Worm (Caenorhabditis elegans) whole organism, L2 larva: ENCODE data around the gene C36E8.6.

Experiments
- C34F6.9 ChIP-seq: fragments of 150-350 bp; optimal IDR thresholded peaks from 2 replicates; lab custom pipeline; 2014; ENCODE audit warnings: missing biosample characterization, missing genetic modification characterization
- F13H6.1 ChIP-seq: sonication (generic microtip); optimal IDR thresholded peaks from 2 replicates; lab custom pipeline; 2016; ENCODE audit warnings: missing genetic modification characterization, missing compliant biosample characterization
- Y55F3AM.14 ChIP-seq: fragments of 200-800 bp; sonication (Bioruptor generic); optimal IDR thresholded peaks from 2 replicates; lab custom pipeline; 2018; ENCODE audit warnings: mild to moderate bottlenecking, missing genetic modification characterization, missing compliant biosample characterization
- alr-1 ChIP-seq: fragments of 150-350 bp; optimal IDR thresholded peaks from 2 replicates; lab custom pipeline; 2014; ENCODE audit warnings: missing biosample characterization, missing genetic modification characterization
- aly-2 ChIP-seq: fragments of 150-350 bp; optimal IDR thresholded peaks from 2 replicates; lab custom pipeline; 2014; ENCODE audit warnings: missing biosample characterization, missing genetic modification characterization
- ama-1 ChIP-seq: fragments of 150-350 bp; optimal IDR thresholded peaks from 2 replicates; lab custom pipeline; 2018; ENCODE audit warnings: inconsistent platforms
- blmp-1 ChIP-seq: sonication (generic microtip); optimal IDR thresholded peaks from 2 replicates; lab custom pipeline; 2017; ENCODE audit warnings: missing genetic modification characterization, mild to moderate bottlenecking, missing compliant biosample characterization, antibody characterized with exemption, moderate library complexity; ENCODE audit not compliant: insufficient read depth
- ceh-16 ChIP-seq: fragments of 150-350 bp; optimal IDR thresholded peaks from 2 replicates; lab custom pipeline; 2014; ENCODE audit warnings: missing biosample characterization, missing genetic modification characterization
- dmd-4 ChIP-seq: sonication (generic microtip); optimal IDR thresholded peaks from 2 replicates; lab custom pipeline; 2017; ENCODE audit warnings: missing biosample characterization, missing genetic modification characterization
- elt-3 ChIP-seq: sonication (generic microtip); optimal IDR thresholded peaks from 2 replicates; lab custom pipeline; 2017; ENCODE audit warnings: missing biosample characterization, missing genetic modification characterization
- fos-1 ChIP-seq: fragments of 150-350 bp; optimal IDR thresholded peaks from 2 replicates; lab custom pipeline; 2014; ENCODE audit warnings: missing biosample characterization, missing genetic modification characterization
- gmeb-1 ChIP-seq: fragments of 150-350 bp; optimal IDR thresholded peaks from 2 replicates; lab custom pipeline; 2014; ENCODE audit warnings: missing biosample characterization, missing genetic modification characterization
- lin-11 ChIP-seq: fragments of 150-350 bp; sonication (generic microtip); optimal IDR thresholded peaks from 2 replicates; lab custom pipeline; 2014; ENCODE audit warnings: missing biosample characterization, missing genetic modification characterization, inconsistent platforms, mixed read lengths
- lin-39 ChIP-seq: fragments of 150-350 bp; optimal IDR thresholded peaks from 2 replicates; lab custom pipeline; 2014; ENCODE audit warnings: missing biosample characterization, missing genetic modification reagents, missing genetic modification characterization
- lsy-2 ChIP-seq, 2 experiments: fragments of 150-350 bp in 1 of 2; sonication (generic microtip) in 1 of 2; optimal IDR thresholded peaks; 2 replicates each; lab custom pipeline; 2014 to 2017; ENCODE audit warnings: missing biosample characterization in 2 of 2, missing genetic modification characterization in 2 of 2
- mbf-1 ChIP-seq: sonication (generic microtip); optimal IDR thresholded peaks from 2 replicates; lab custom pipeline; 2017; ENCODE audit warnings: missing biosample characterization, missing genetic modification characterization
- nhr-10 ChIP-seq: sonication (generic microtip); optimal IDR thresholded peaks from 2 replicates; lab custom pipeline; 2017; ENCODE audit warnings: missing biosample characterization, missing genetic modification characterization
- nhr-11 ChIP-seq: fragments of 150-350 bp; optimal IDR thresholded peaks from 2 replicates; lab custom pipeline; 2014; ENCODE audit warnings: missing biosample characterization, missing genetic modification characterization
- nhr-12 ChIP-seq: fragments of 150-350 bp; optimal IDR thresholded peaks from 2 replicates; lab custom pipeline; 2014; ENCODE audit warnings: missing biosample characterization, missing genetic modification characterization
- nhr-129 ChIP-seq: fragments of 150-350 bp; optimal IDR thresholded peaks from 2 replicates; lab custom pipeline; 2014; ENCODE audit warnings: missing biosample characterization, missing genetic modification characterization
- nhr-21 ChIP-seq: fragments of 150-350 bp; optimal IDR thresholded peaks from 2 replicates; lab custom pipeline; 2014; ENCODE audit warnings: missing biosample characterization, missing genetic modification characterization
- nhr-23 ChIP-seq: fragments of 150-350 bp; optimal IDR thresholded peaks from 2 replicates; lab custom pipeline; 2014; ENCODE audit warnings: missing biosample characterization, missing genetic modification reagents, missing genetic modification characterization
- nhr-237 ChIP-seq: fragments of 150-350 bp; optimal IDR thresholded peaks from 2 replicates; lab custom pipeline; 2014; ENCODE audit warnings: missing biosample characterization, missing genetic modification characterization
- nhr-25 ChIP-seq: fragments of 150-350 bp; sonication (generic microtip); optimal IDR thresholded peaks from 3 replicates; lab custom pipeline; 2014; ENCODE audit warnings: missing biosample characterization, missing genetic modification characterization
- nhr-6 ChIP-seq: fragments of 150-350 bp; optimal IDR thresholded peaks from 2 replicates; lab custom pipeline; 2014; ENCODE audit warnings: missing biosample characterization, missing genetic modification characterization
- nhr-77 ChIP-seq: fragments of 150-350 bp; optimal IDR thresholded peaks from 2 replicates; lab custom pipeline; 2014; ENCODE audit warnings: missing biosample characterization, missing genetic modification characterization
- sma-3 ChIP-seq: sonication (generic microtip); optimal IDR thresholded peaks from 2 replicates; lab custom pipeline; 2016; ENCODE audit warnings: missing genetic modification reagents, missing genetic modification characterization, missing compliant biosample characterization
- sma-9 ChIP-seq, 2 experiments: fragments of 150-350 bp in 1 of 2; sonication (generic microtip) in 1 of 2; optimal IDR thresholded peaks; 2 replicates each; lab custom pipeline; 2014 to 2016; ENCODE audit warnings: missing genetic modification characterization in 2 of 2, mild to moderate bottlenecking in 1 of 2, missing biosample characterization in 1 of 2, missing compliant biosample characterization in 1 of 2, missing genetic modification reagents in 1 of 2, moderate library complexity in 1 of 2
- snpc-4 ChIP-seq: fragments of 150-350 bp; optimal IDR thresholded peaks from 2 replicates; lab custom pipeline; 2014; ENCODE audit warnings: missing biosample characterization, missing genetic modification characterization
- unc-39 ChIP-seq: fragments of 150-350 bp; optimal IDR thresholded peaks from 2 replicates; lab custom pipeline; 2014; ENCODE audit warnings: missing biosample characterization, missing genetic modification characterization
- unc-55 ChIP-seq: fragments of 150-350 bp; sonication (generic microtip); optimal IDR thresholded peaks from 3 replicates; lab custom pipeline; 2014; ENCODE audit warnings: missing biosample characterization, missing genetic modification reagents, missing genetic modification characterization
- unc-62 ChIP-seq: fragments of 150-350 bp; optimal IDR thresholded peaks from 2 replicates; lab custom pipeline; 2014; ENCODE audit warnings: missing biosample characterization, missing genetic modification reagents, missing genetic modification characterization
- zag-1 ChIP-seq: fragments of 150-350 bp; optimal IDR thresholded peaks from 2 replicates; lab custom pipeline; 2014; ENCODE audit warnings: missing biosample characterization, missing genetic modification characterization
- ztf-11 ChIP-seq: sonication (generic microtip); optimal IDR thresholded peaks from 2 replicates; lab custom pipeline; 2017; ENCODE audit warnings: missing biosample characterization, missing genetic modification characterization
- ztf-4 ChIP-seq: fragments of 150-350 bp; optimal IDR thresholded peaks from 2 replicates; lab custom pipeline; 2014; ENCODE audit warnings: missing biosample characterization, missing genetic modification characterization

Gene C36E8.6

ce11 chrIII:3957119-3957739 lies 30.6 kb upstream of the C36E8.6 start:
- TF ChIP-seq snpc-4 (tag; lab: Kevin White, UChicago) = peak; percentile 33
- no peak for TF ChIP-seq nhr-23
- TF ChIP-seq nhr-77 (tag; lab: Kevin White, UChicago) = no peak

- peak; percentile 22 for TF ChIP-seq ama-1 (lab: Kevin White, UChicago)
- TF ChIP-seq unc-55 (GFP tag; lab: Kevin White, UChicago) = no peak
Observed at ce11 chrIII:3957850-3958249, 30.0 kb upstream of the C36E8.6 start.

DNA sequence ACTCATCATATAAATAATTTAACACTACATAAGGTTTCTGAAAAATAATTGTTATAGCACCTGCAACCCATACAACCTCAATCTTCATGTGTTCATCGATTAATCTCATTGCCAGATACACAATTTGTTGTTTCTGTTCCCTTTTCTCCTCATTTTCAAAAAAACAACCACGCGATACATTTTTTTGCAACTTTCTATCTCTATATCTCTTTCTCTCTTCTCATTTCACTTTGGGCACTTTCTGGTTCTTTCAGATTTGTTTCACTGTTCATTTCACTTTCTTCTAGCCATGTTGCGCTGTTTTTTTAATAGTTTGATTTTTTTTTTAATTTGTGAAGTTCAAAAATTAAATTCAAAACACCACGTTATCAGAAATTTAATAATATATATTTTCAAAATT lies 28.7 kb upstream of the C36E8.6 start:
- TF ChIP-seq lin-39 (tag; lab: Kevin White, UChicago) (no peak), alr-1 (tag; lab: Kevin White, UChicago) (no peak), fos-1 (tag; lab: Kevin White, UChicago) (no peak), F13H6.1 (tag; lab: Kevin White, UChicago) (no peak), blmp-1 (tag; lab: Kevin White, UChicago) (peak; percentile 84)
- TF ChIP-seq, all 48 proteins: peak for 1

- TF ChIP-seq fos-1 (tag; lab: Kevin White, UChicago) (peak; percentile 46), sma-3 (GFP tag; lab: Kevin White, UChicago) (no peak), zag-1 (tag; lab: Kevin White, UChicago) (no peak), unc-39 (tag; lab: Kevin White, UChicago) (no peak)
Observed at ce11 chrIII:3959987-3960386, 27.9 kb upstream of the C36E8.6 start, which contains the start of gene R10E9.3. Gene R10E9.3, plus strand, starts transcription at chrIII:3960221.

- TF ChIP-seq nhr-12 (tag; lab: Kevin White, UChicago) = no peak
- no peak for TF ChIP-seq nhr-25 (tag; lab: Kevin White, UChicago)
- TF ChIP-seq mbf-1 (tag; lab: Kevin White, UChicago) = no peak
- TF ChIP-seq unc-62 (GFP tag; lab: Kevin White, UChicago) = no peak
- no peak for TF ChIP-seq F13H6.1 (tag; lab: Kevin White, UChicago)
- no peak for TF ChIP-seq C34F6.9 (tag; lab: Kevin White, UChicago)
- TF ChIP-seq nhr-10 (tag; lab: Kevin White, UChicago) = no peak
- no peak for TF ChIP-seq nhr-129 (tag; lab: Kevin White, UChicago)
- no peak for TF ChIP-seq lin-39 (tag; lab: Kevin White, UChicago)
- no peak for TF ChIP-seq aly-2 (tag; lab: Kevin White, UChicago)
- no peak for TF ChIP-seq unc-55 (GFP tag; lab: Kevin White, UChicago)
- TF ChIP-seq ceh-16 (tag; lab: Kevin White, UChicago) = no peak
- TF ChIP-seq Y55F3AM.14 (GFP tag; lab: Kevin White, UChicago) = no peak
- TF ChIP-seq ztf-11 (tag; lab: Kevin White, UChicago) = no peak
- no peak for TF ChIP-seq nhr-6 (tag; lab: Kevin White, UChicago)
- TF ChIP-seq dmd-4 (tag; lab: Kevin White, UChicago) = no peak
- TF ChIP-seq nhr-237 = no peak
- no peak for TF ChIP-seq unc-39 (tag; lab: Kevin White, UChicago)
- no peak for TF ChIP-seq gmeb-1
Observed at ce11 chrIII:3964237-3964636, 23.6 kb upstream of the C36E8.6 start, which contains the start of gene R10E9.2. Gene R10E9.2, minus strand, starts transcription at chrIII:3964337.

- TF ChIP-seq unc-39 (tag; lab: Kevin White, UChicago) (no peak), ceh-16 (tag; lab: Kevin White, UChicago) (no peak), elt-3 (tag; lab: Kevin White, UChicago) (no peak), nhr-11 (tag; lab: Kevin White, UChicago) (no peak), fos-1 (tag; lab: Kevin White, UChicago) (no peak), alr-1 (tag; lab: Kevin White, UChicago) (no peak), ztf-4 (no peak), nhr-23 (no peak), lin-11 (tag; lab: Kevin White, UChicago) (no peak), nhr-21 (tag; lab: Kevin White, UChicago) (no peak), lsy-2 (tag; optimal IDR thresholded peaks at IDR 0.05; lab: Kevin White, UChicago) (no peak), nhr-77 (tag; lab: Kevin White, UChicago) (no peak), mbf-1 (tag; lab: Kevin White, UChicago) (no peak), sma-9 (GFP tag; optimal IDR thresholded peaks at IDR 0.05; lab: Kevin White, UChicago) (no peak), sma-9 (tag; optimal IDR thresholded peaks at IDR 0.05; lab: Kevin White, UChicago) (no peak), lin-39 (tag; lab: Kevin White, UChicago) (no peak), nhr-10 (tag; lab: Kevin White, UChicago) (no peak)
Observed at ce11 chrIII:3966143-3966542, 21.7 kb upstream of the C36E8.6 start.
